Fruit fly (Drosophila melanogaster) whole organism, embryonic: ENCODE measurements around the gene CG32816.

Experiments
- Adf1 ChIP-seq: fragments of 200-800 bp; sonication (Bioruptor generic); IDR thresholded peaks from 2 replicates; pipeline ENCODE4 v1.3.6; 2022; ENCODE audit warnings: missing biosample characterization, missing genetic modification characterization
- Asciz ChIP-seq: fragments of 200-800 bp; sonication (Bioruptor generic); optimal IDR thresholded peaks from 2 replicates; lab custom pipeline; 2017; ENCODE audit warnings: missing biosample characterization, mild to moderate bottlenecking, missing genetic modification characterization, missing genetic modification reagents
- BtbVII ChIP-seq: fragments of 200-800 bp; sonication (Bioruptor generic); optimal IDR thresholded peaks from 3 replicates; lab custom pipeline; 2017; ENCODE audit warnings: missing biosample characterization, mild to moderate bottlenecking, missing genetic modification characterization
- Bteb2 ChIP-seq: fragments of 200-800 bp; sonication (Bioruptor generic); optimal IDR thresholded peaks from 2 replicates; lab custom pipeline; 2016; ENCODE audit warnings: missing biosample characterization, missing genetic modification characterization
- CG11504 ChIP-seq: fragments of 200-800 bp; sonication (Bioruptor generic); optimal IDR thresholded peaks from 3 replicates; lab custom pipeline; 2019; ENCODE audit warnings: missing biosample characterization, mild to moderate bottlenecking, missing genetic modification characterization, moderate library complexity
- CG12236 ChIP-seq: fragments of 200-800 bp; sonication (Bioruptor generic); optimal IDR thresholded peaks from 2 replicates; lab custom pipeline; 2016; ENCODE audit warnings: missing biosample characterization, missing genetic modification characterization
- CG14014 ChIP-seq: fragments of 200-800 bp; sonication (Bioruptor generic); IDR thresholded peaks from 2 replicates; pipeline ENCODE4 v1.3.6; 2022; ENCODE audit warnings: missing biosample characterization, missing genetic modification characterization
- CG14710 ChIP-seq: fragments of 200-800 bp; sonication (Bioruptor generic); optimal IDR thresholded peaks from 3 replicates; lab custom pipeline; 2019; ENCODE audit warnings: missing biosample characterization, mild to moderate bottlenecking, missing genetic modification characterization, moderate library complexity
- CG14860 ChIP-seq: fragments of 200-800 bp; sonication (Bioruptor generic); IDR thresholded peaks from 3 replicates; pipeline ENCODE4 v1.3.6; 2022; ENCODE audit warnings: missing biosample characterization, missing genetic modification characterization; ENCODE audit not compliant: partially characterized antibody
- CG15514 ChIP-seq: fragments of 200-800 bp; sonication (Bioruptor generic); optimal IDR thresholded peaks from 3 replicates; lab custom pipeline; 2017; ENCODE audit warnings: missing biosample characterization, missing genetic modification characterization, mild to moderate bottlenecking, moderate library complexity, missing genetic modification reagents
- CG17328 ChIP-seq: fragments of 200-800 bp; sonication (Bioruptor generic); IDR thresholded peaks from 2 replicates; pipeline ENCODE4 v1.3.6; 2022; ENCODE audit warnings: missing biosample characterization, missing genetic modification characterization
- CG17912 ChIP-seq: fragments of 200-800 bp; sonication (Bioruptor generic); optimal IDR thresholded peaks from 2 replicates; lab custom pipeline; 2018; ENCODE audit warnings: missing biosample characterization, mild to moderate bottlenecking, missing genetic modification characterization
- CG18262 ChIP-seq: fragments of 200-800 bp; optimal IDR thresholded peaks from 3 replicates; lab custom pipeline; 2019; ENCODE audit warnings: missing biosample characterization, mild to moderate bottlenecking, missing genetic modification characterization, moderate library complexity
- CG1832 ChIP-seq: fragments of 200-800 bp; sonication (Bioruptor generic); optimal IDR thresholded peaks from 2 replicates; lab custom pipeline; 2017; ENCODE audit warnings: missing biosample characterization, mild to moderate bottlenecking, missing genetic modification characterization, inconsistent platforms
- CG2889 ChIP-seq: fragments of 200-800 bp; sonication (Bioruptor generic); IDR thresholded peaks from 3 replicates; pipeline ENCODE4 v1.3.6; 2022; ENCODE audit warnings: missing biosample characterization, missing genetic modification characterization
- CG33557 ChIP-seq: fragments of 200-800 bp; sonication (Bioruptor generic); optimal IDR thresholded peaks from 2 replicates; lab custom pipeline; 2019; ENCODE audit warnings: missing biosample characterization, mild to moderate bottlenecking, missing genetic modification characterization, moderate library complexity
- CG34376 ChIP-seq: fragments of 200-800 bp; sonication (Bioruptor generic); optimal IDR thresholded peaks from 2 replicates; lab custom pipeline; 2018; ENCODE audit warnings: missing biosample characterization, mild to moderate bottlenecking, missing genetic modification characterization
- CG6175 ChIP-seq: fragments of 200-800 bp; sonication (Bioruptor generic); IDR thresholded peaks from 3 replicates; pipeline ENCODE4 v1.3.6; 2022; ENCODE audit warnings: missing biosample characterization, missing genetic modification characterization
- CG7556 ChIP-seq: fragments of 200-800 bp; sonication (Bioruptor generic); optimal IDR thresholded peaks from 2 replicates; lab custom pipeline; 2017; ENCODE audit warnings: missing biosample characterization, mild to moderate bottlenecking, missing genetic modification characterization
- CG9609 ChIP-seq: fragments of 200-800 bp; sonication (Bioruptor generic); optimal IDR thresholded peaks from 3 replicates; lab custom pipeline; 2016; ENCODE audit warnings: missing biosample characterization, missing genetic modification characterization
- CHES-1-like ChIP-seq: fragments of 200-800 bp; sonication (Bioruptor generic); optimal IDR thresholded peaks from 2 replicates; lab custom pipeline; 2016; ENCODE audit warnings: missing biosample characterization, missing genetic modification characterization
- CrebB ChIP-seq: fragments of 200-800 bp; sonication (Bioruptor generic); optimal IDR thresholded peaks from 3 replicates; lab custom pipeline; 2018; ENCODE audit warnings: missing biosample characterization, mild to moderate bottlenecking, missing genetic modification characterization
- HLH54F ChIP-seq: fragments of 200-800 bp; sonication (Bioruptor generic); optimal IDR thresholded peaks from 3 replicates; lab custom pipeline; 2016; ENCODE audit warnings: missing biosample characterization, missing genetic modification characterization
- HLHmδ ChIP-seq: fragments of 200-800 bp; sonication (Bioruptor generic); optimal IDR thresholded peaks from 2 replicates; lab custom pipeline; 2018; ENCODE audit warnings: missing biosample characterization, mild to moderate bottlenecking, missing genetic modification characterization, moderate library complexity
- HmgD ChIP-seq: fragments of 200-800 bp; sonication (Bioruptor generic); optimal IDR thresholded peaks from 3 replicates; lab custom pipeline; 2016; ENCODE audit warnings: missing biosample characterization, missing genetic modification characterization
- HmgZ ChIP-seq: fragments of 200-800 bp; sonication (Bioruptor generic); optimal IDR thresholded peaks from 2 replicates; lab custom pipeline; 2018; ENCODE audit warnings: missing biosample characterization, mild to moderate bottlenecking, missing genetic modification characterization
- Spps ChIP-seq: fragments of 200-800 bp; sonication (Bioruptor generic); optimal IDR thresholded peaks from 2 replicates; lab custom pipeline; 2018; ENCODE audit warnings: missing biosample characterization, mild to moderate bottlenecking, missing genetic modification characterization
- Sry-δ ChIP-seq: fragments of 200-800 bp; sonication (Bioruptor generic); optimal IDR thresholded peaks from 2 replicates; lab custom pipeline; 2016; ENCODE audit warnings: missing biosample characterization, missing genetic modification characterization
- bcd ChIP-seq: fragments of 200-800 bp; sonication (Bioruptor generic); optimal IDR thresholded peaks from 2 replicates; lab custom pipeline; 2017; ENCODE audit warnings: missing biosample characterization, mild to moderate bottlenecking, missing genetic modification characterization
- corto ChIP-seq: fragments of 200-800 bp; sonication (Bioruptor generic); optimal IDR thresholded peaks from 2 replicates; lab custom pipeline; 2016; ENCODE audit warnings: missing biosample characterization, mild to moderate bottlenecking, missing genetic modification characterization, moderate library complexity
- dati ChIP-seq: fragments of 200-800 bp; sonication (Bioruptor generic); IDR thresholded peaks from 2 replicates; pipeline ENCODE4 v1.3.6; 2022; ENCODE audit warnings: missing biosample characterization, missing genetic modification characterization
- dimm ChIP-seq: fragments of 200-800 bp; sonication (Bioruptor generic); IDR thresholded peaks from 2 replicates; pipeline ENCODE4 v1.3.6; 2022; ENCODE audit warnings: missing biosample characterization, missing genetic modification characterization
- dmrt99B ChIP-seq: fragments of 200-800 bp; sonication (Bioruptor generic); optimal IDR thresholded peaks from 2 replicates; lab custom pipeline; 2018; ENCODE audit warnings: missing biosample characterization, mild to moderate bottlenecking, missing genetic modification characterization, moderate library complexity
- en ChIP-seq: fragments of 200-800 bp; sonication (Bioruptor generic); optimal IDR thresholded peaks from 2 replicates; lab custom pipeline; 2016; ENCODE audit warnings: missing biosample characterization, missing genetic modification characterization
- eyg ChIP-seq: fragments of 200-800 bp; sonication (Bioruptor generic); optimal IDR thresholded peaks from 3 replicates; lab custom pipeline; 2016; ENCODE audit warnings: missing biosample characterization, missing genetic modification characterization
- fd96Cb ChIP-seq: fragments of 200-800 bp; sonication (Bioruptor generic); optimal IDR thresholded peaks from 2 replicates; lab custom pipeline; 2018; ENCODE audit warnings: missing biosample characterization, mild to moderate bottlenecking, missing genetic modification characterization, moderate library complexity
- gem ChIP-seq: fragments of 200-800 bp; sonication (Bioruptor generic); optimal IDR thresholded peaks from 2 replicates; lab custom pipeline; 2019; ENCODE audit warnings: missing biosample characterization, mild to moderate bottlenecking, missing genetic modification characterization, moderate library complexity
- kah ChIP-seq: fragments of 200-800 bp; sonication (Bioruptor generic); optimal IDR thresholded peaks from 2 replicates; lab custom pipeline; 2018; ENCODE audit warnings: missing biosample characterization, mild to moderate bottlenecking, missing genetic modification characterization
- lmd ChIP-seq: fragments of 200-800 bp; sonication (Bioruptor generic); IDR thresholded peaks from 2 replicates; pipeline ENCODE4 v1.3.6; 2022; ENCODE audit warnings: missing biosample characterization, missing genetic modification characterization
- pan ChIP-seq, 4 experiments: fragments of >200 bp in 3 of 4; fragments of 200-800 bp in 1 of 4; sonication (Bioruptor generic) in 1 of 4; optimal IDR thresholded peaks in 3 of 4; IDR thresholded peaks in 1 of 4; 2 replicates each; pipeline versions ENCODE4 v1.3.6 to Lab custom; 2017 to 2022; ENCODE audit warnings: missing biosample characterization in 2 of 4, missing genetic modification characterization in 2 of 4, mixed read lengths in 1 of 4
- peb ChIP-seq: fragments of 200-800 bp; sonication (Bioruptor generic); IDR thresholded peaks from 2 replicates; pipeline ENCODE4 v1.3.6; 2022; ENCODE audit warnings: missing biosample characterization, missing genetic modification characterization
- ranshi ChIP-seq: fragments of 200-800 bp; sonication (Bioruptor generic); IDR thresholded peaks from 2 replicates; pipeline ENCODE4 v1.3.6; 2022; ENCODE audit warnings: missing biosample characterization, missing genetic modification characterization
- schlank ChIP-seq: fragments of 200-800 bp; sonication (Bioruptor generic); optimal IDR thresholded peaks from 2 replicates; lab custom pipeline; 2018; ENCODE audit warnings: missing biosample characterization, mild to moderate bottlenecking, missing genetic modification characterization
- sisA ChIP-seq: fragments of 200-800 bp; sonication (Bioruptor generic); IDR thresholded peaks from 2 replicates; pipeline ENCODE4 v1.3.6; 2022; ENCODE audit warnings: missing biosample characterization, missing genetic modification characterization
- tll ChIP-seq, 2 experiments: fragments of 200-800 bp in 1 of 2; fragments of >200 bp in 1 of 2; sonication (Bioruptor generic) in 1 of 2; optimal IDR thresholded peaks; 2 replicates each; lab custom pipeline; 2017 to 2019; ENCODE audit warnings: missing biosample characterization in 2 of 2, missing genetic modification characterization in 2 of 2, mild to moderate bottlenecking in 1 of 2, moderate library complexity in 1 of 2
- tup ChIP-seq: fragments of 200-800 bp; sonication (Bioruptor generic); optimal IDR thresholded peaks from 2 replicates; lab custom pipeline; 2016; ENCODE audit warnings: missing biosample characterization, mild to moderate bottlenecking, missing genetic modification characterization, moderate library complexity
- usp ChIP-seq: fragments of >200 bp; optimal IDR thresholded peaks from 2 replicates; lab custom pipeline; 2017; ENCODE audit warnings: missing biosample characterization, missing genetic modification characterization
- vnd ChIP-seq: fragments of 200-800 bp; sonication (Bioruptor generic); IDR thresholded peaks from 3 replicates; pipeline ENCODE4 v1.3.6; 2022; ENCODE audit warnings: missing biosample characterization, missing genetic modification characterization; ENCODE audit not compliant: partially characterized antibody
- z ChIP-seq: fragments of 200-800 bp; sonication (Bioruptor generic); IDR thresholded peaks from 3 replicates; pipeline ENCODE4 v1.3.6; 2022; ENCODE audit warnings: missing biosample characterization, missing genetic modification characterization

Gene CG32816

DNA sequence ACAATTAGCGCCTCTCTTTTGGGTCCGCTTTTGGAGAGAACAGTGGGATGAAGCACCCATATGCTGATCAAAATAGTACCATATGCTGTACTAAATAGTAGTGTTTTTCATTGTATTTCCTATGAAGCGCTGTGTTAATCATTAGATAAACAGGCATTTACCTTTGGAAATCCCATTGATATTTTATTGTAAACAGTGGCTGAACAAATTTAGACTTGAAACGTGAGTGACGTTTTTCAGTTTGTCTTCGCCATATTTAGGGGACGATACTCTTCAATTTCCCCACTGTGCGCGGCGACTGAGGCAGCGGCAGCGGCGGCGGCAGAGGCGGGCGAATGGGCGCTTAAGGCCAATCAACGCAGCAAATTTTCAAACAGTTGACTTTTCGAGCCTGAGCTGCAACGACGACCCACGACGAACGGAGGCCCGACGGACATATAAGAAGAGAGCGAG is 29.1 kb upstream of the CG32816 start (continued):
- TF ChIP-seq CG7556 (GFP tag; lab: Kevin White, UChicago) (peak; percentile 90), ranshi (GFP tag; lab: Robert Waterston, UW) (peak; percentile 60), CG18262 (tag; lab: Kevin White, UChicago) (peak; percentile 75), bcd (GFP tag; lab: Kevin White, UChicago) (peak; percentile 83), HmgD (peak; percentile 61), dimm (no peak), Bteb2 (peak; percentile 77), CG17912 (GFP tag; lab: Kevin White, UChicago) (peak; percentile 40), schlank (tag; lab: Kevin White, UChicago) (peak; percentile 86), z (no peak), gem (tag; lab: Kevin White, UChicago) (peak; percentile 87), en (GFP tag; lab: Kevin White, UChicago) (peak; percentile 62), CG6175 (GFP tag; lab: Robert Waterston, UW) (peak; percentile 54; the same call in 1 of the 3 replicates), dmrt99B (tag; lab: Kevin White, UChicago) (peak; percentile 88), tup (peak; percentile 61), CG14014 (peak; percentile 82), dati (GFP tag; lab: Robert Waterston, UW) (no peak), CHES-1-like (GFP tag; lab: Kevin White, UChicago) (peak; percentile 81), sisA (GFP tag; lab: Robert Waterston, UW) (peak; percentile 60), Sry-δ (GFP tag; lab: Kevin White, UChicago) (peak; percentile 39), Asciz (GFP tag; lab: Kevin White, UChicago) (peak; percentile 73), HLHmδ (GFP tag; lab: Kevin White, UChicago) (no peak), tll (GFP tag; optimal IDR thresholded peaks at IDR 0.05; lab: Kevin White, UChicago) (no peak), CG1832 (no peak), HLH54F (GFP tag; lab: Kevin White, UChicago) (peak; percentile 80), CrebB (tag; lab: Kevin White, UChicago) (peak; percentile 87), Spps (tag; lab: Kevin White, UChicago) (peak; percentile 20), BtbVII (peak; percentile 90), CG11504 (tag; lab: Kevin White, UChicago) (no peak), CG2889 (0 out of 3 replicates have a peak, but pooled peaks have one; percentile 54), CG12236 (GFP tag; lab: Kevin White, UChicago) (peak; percentile 61), CG33557 (GFP tag; lab: Kevin White, UChicago) (peak; percentile 34), CG17328 (GFP tag; lab: Robert Waterston, UW) (peak; percentile 54; the same call in 1 of the 2 replicates), CG15514 (GFP tag; lab: Kevin White, UChicago) (peak; percentile 86), CG9609 (peak; percentile 74), CG14860 (GFP tag; lab: Robert Waterston, UW) (no peak), fd96Cb (tag; lab: Kevin White, UChicago) (peak; percentile 66), lmd (GFP tag; lab: Robert Waterston, UW) (peak; percentile 79), CG34376 (peak; percentile 90), pan (optimal IDR thresholded peaks at IDR 0.05; lab: Kevin White, UChicago) (no peak), pan (GFP tag; optimal IDR thresholded peaks at IDR 0.05 in 1 of 2, IDR thresholded peaks at IDR 0.05 in 1 of 2) (peak in 1 of 2 experiments; percentile 74), HmgZ (tag; lab: Kevin White, UChicago) (peak; percentile 92), eyg (GFP tag; lab: Kevin White, UChicago) (peak; percentile 64), peb (GFP tag; lab: Robert Waterston, UW) (0 out of 2 replicates have a peak, but pooled peaks have one; percentile 25), corto (GFP tag; lab: Kevin White, UChicago) (no peak), CG14710 (tag; lab: Kevin White, UChicago) (peak; percentile 51), usp (GFP tag; lab: Kevin White, UChicago) (no peak), kah (GFP tag; lab: Kevin White, UChicago) (peak; percentile 62), vnd (GFP tag; lab: Robert Waterston, UW) (0 out of 3 replicates have a peak, but pooled peaks have one; percentile 30), Adf1 (GFP tag; lab: Robert Waterston, UW) (peak; percentile 96)
